Worm (Caenorhabditis elegans): ENCODE data around the gene clc-22.
A peak's percentile ranks its signal among the peaks of the same experiment; 100 is the strongest.

Gene clc-22

ce11 chrII:3967061-3967460 is 28.8 kb downstream of the clc-22 start:
- no peak for TF ChIP-seq flt-1 (GFP tag; IDR thresholded peaks at IDR 0.05)
- no peak for TF ChIP-seq T22C8.4 (GFP tag; IDR thresholded peaks at IDR 0.05)
- no peak for TF ChIP-seq med-1 (GFP tag; optimal IDR thresholded peaks at IDR 0.05; ENCODE audit: insufficient read depth)
- TF ChIP-seq ref-1 (GFP tag; conservative IDR thresholded peaks at IDR 0.05), result no peak
- TF ChIP-seq klf-2 (GFP tag; conservative IDR thresholded peaks at IDR 0.05), result no peak
- TF ChIP-seq ztf-29 (GFP tag; IDR thresholded peaks at IDR 0.05), result no peak
- TF ChIP-seq ztf-23 (GFP tag; IDR thresholded peaks at IDR 0.05), result no peak

ce11 chrII:3965665-3966416 is 30.0 kb downstream of the clc-22 start:
- TF ChIP-seq tab-1 (GFP tag; IDR thresholded peaks at IDR 0.05), result no peak
- no peak for TF ChIP-seq klf-2 (GFP tag; conservative IDR thresholded peaks at IDR 0.05)
- TF ChIP-seq cog-1 (tag; optimal IDR thresholded peaks at IDR 0.05), result no peak
- no peak for TF ChIP-seq med-1 (GFP tag; optimal IDR thresholded peaks at IDR 0.05; ENCODE audit: insufficient read depth)
- no peak for TF ChIP-seq ref-1 (GFP tag; conservative IDR thresholded peaks at IDR 0.05)
- TF ChIP-seq T22C8.4 (GFP tag; IDR thresholded peaks at IDR 0.05), result no peak
- no peak for TF ChIP-seq ztf-29 (GFP tag; IDR thresholded peaks at IDR 0.05)
- TF ChIP-seq flt-1 (GFP tag; IDR thresholded peaks at IDR 0.05), result no peak; the same call in 1 of the 2 replicates
- no peak for TF ChIP-seq ztf-23 (GFP tag; IDR thresholded peaks at IDR 0.05)

- no peak for TF ChIP-seq T22C8.4 (GFP tag; IDR thresholded peaks at IDR 0.05)
- TF ChIP-seq flt-1 (GFP tag; IDR thresholded peaks at IDR 0.05), result 0 out of 2 replicates have a peak, but pooled peaks have one; percentile 44
Observed at ce11 chrII:3964302-3964885, 31.5 kb downstream of the clc-22 start.

ce11 chrII:3961256-3961655 is 34.6 kb downstream of the clc-22 start:
- TF ChIP-seq ztf-23 (GFP tag; IDR thresholded peaks at IDR 0.05) (0 out of 2 replicates have a peak, but pooled peaks have one; percentile 42), ref-1 (GFP tag; conservative IDR thresholded peaks at IDR 0.05) (no peak), T22C8.4 (GFP tag; IDR thresholded peaks at IDR 0.05) (no peak)

ce11 chrII:3960276-3960675 is 35.6 kb downstream of the clc-22 start:
- TF ChIP-seq ztf-23 (GFP tag; IDR thresholded peaks at IDR 0.05), result no peak
- no peak for TF ChIP-seq tab-1 (GFP tag; IDR thresholded peaks at IDR 0.05)
- TF ChIP-seq cog-1 (tag; optimal IDR thresholded peaks at IDR 0.05), result no peak
- no peak for TF ChIP-seq ref-1 (GFP tag; conservative IDR thresholded peaks at IDR 0.05)
- TF ChIP-seq med-1 (GFP tag; optimal IDR thresholded peaks at IDR 0.05; ENCODE audit: insufficient read depth), result no peak
- no peak for TF ChIP-seq ztf-29 (GFP tag; IDR thresholded peaks at IDR 0.05)
- no peak for TF ChIP-seq flt-1 (GFP tag; IDR thresholded peaks at IDR 0.05)
- no peak for TF ChIP-seq T22C8.4 (GFP tag; IDR thresholded peaks at IDR 0.05)
- TF ChIP-seq klf-2 (GFP tag; conservative IDR thresholded peaks at IDR 0.05), result no peak

- TF ChIP-seq cog-1 (tag; optimal IDR thresholded peaks at IDR 0.05) (peak; percentile 8), med-1 (GFP tag; optimal IDR thresholded peaks at IDR 0.05; ENCODE audit: insufficient read depth) (no peak), tab-1 (GFP tag; IDR thresholded peaks at IDR 0.05) (0 out of 2 replicates have a peak, but pooled peaks have one; percentile 35), ztf-29 (GFP tag; IDR thresholded peaks at IDR 0.05) (no peak), ref-1 (GFP tag; conservative IDR thresholded peaks at IDR 0.05) (no peak)
Observed at ce11 chrII:3959432-3960102, 36.3 kb downstream of the clc-22 start.

ce11 chrII:3958673-3959299 is 37.1 kb downstream of the clc-22 start:
- peak; percentile 66; the same call in 1 of the 2 replicates for TF ChIP-seq flt-1 (GFP tag; IDR thresholded peaks at IDR 0.05)
- TF ChIP-seq ztf-29 (GFP tag; IDR thresholded peaks at IDR 0.05), result no peak
- TF ChIP-seq cog-1 (tag; optimal IDR thresholded peaks at IDR 0.05), result peak; percentile 63

ce11 chrII:3957455-3958212 is 38.2 kb downstream of the clc-22 start:
- TF ChIP-seq med-1 (GFP tag; optimal IDR thresholded peaks at IDR 0.05; ENCODE audit: insufficient read depth) (no peak), ztf-29 (GFP tag; IDR thresholded peaks at IDR 0.05) (peak; percentile 75; the same call in 1 of the 2 replicates)

- TF ChIP-seq med-1 (GFP tag; optimal IDR thresholded peaks at IDR 0.05; ENCODE audit: insufficient read depth), result no peak
- no peak for TF ChIP-seq flt-1 (GFP tag; IDR thresholded peaks at IDR 0.05)
Observed at ce11 chrII:3956744-3957143, 39.1 kb downstream of the clc-22 start.

- peak; percentile 53; the same call in 1 of the 2 replicates for TF ChIP-seq T22C8.4 (GFP tag; IDR thresholded peaks at IDR 0.05)
- TF ChIP-seq med-1 (GFP tag; optimal IDR thresholded peaks at IDR 0.05; ENCODE audit: insufficient read depth), result no peak
- no peak for TF ChIP-seq ztf-29 (GFP tag; IDR thresholded peaks at IDR 0.05)
- TF ChIP-seq ztf-23 (GFP tag; IDR thresholded peaks at IDR 0.05), result no peak
- no peak for TF ChIP-seq cog-1 (tag; optimal IDR thresholded peaks at IDR 0.05)
- no peak for TF ChIP-seq klf-2 (GFP tag; conservative IDR thresholded peaks at IDR 0.05)
- TF ChIP-seq ref-1 (GFP tag; conservative IDR thresholded peaks at IDR 0.05), result no peak
Observed at ce11 chrII:3955938-3956337, 39.9 kb downstream of the clc-22 start.

All from whole organism, midembryonic.